Worm (Caenorhabditis elegans) whole organism, L1 larva: ENCODE results near the gene F44G4.1.

Experiments
- C16A3.4 ChIP-seq: fragments of 150-350 bp; optimal IDR thresholded peaks from 2 replicates; lab custom pipeline; 2014; ENCODE audit warnings: missing biosample characterization, missing genetic modification characterization
- aha-1 ChIP-seq: fragments of 150-350 bp; optimal IDR thresholded peaks from 2 replicates; lab custom pipeline; 2014; ENCODE audit warnings: missing biosample characterization, missing genetic modification characterization
- ama-1 ChIP-seq: fragments of 150-350 bp; optimal IDR thresholded peaks from 2 replicates; lab custom pipeline; 2014
- blmp-1 ChIP-seq: fragments of 150-350 bp; optimal IDR thresholded peaks from 2 replicates; lab custom pipeline; 2014; ENCODE audit warnings: missing biosample characterization, missing genetic modification characterization
- ceh-63 ChIP-seq: fragments of 200-800 bp; sonication (Bioruptor generic); optimal IDR thresholded peaks from 2 replicates; lab custom pipeline; 2018; ENCODE audit warnings: mild to moderate bottlenecking, missing genetic modification characterization, missing compliant biosample characterization
- ceh-88 ChIP-seq: fragments of 200-800 bp; sonication (Bioruptor generic); IDR thresholded peaks from 2 replicates; pipeline ENCODE4 v1.3.6; 2022; ENCODE audit warnings: missing genetic modification characterization, missing compliant biosample characterization
- dsc-1 ChIP-seq: sonication (generic microtip); optimal IDR thresholded peaks from 2 replicates; lab custom pipeline; 2016; ENCODE audit warnings: mild to moderate bottlenecking, missing genetic modification characterization, missing compliant biosample characterization
- egl-13 ChIP-seq: sonication (generic microtip); optimal IDR thresholded peaks from 2 replicates; lab custom pipeline; 2016; ENCODE audit warnings: missing genotype, missing genetic modification reagents, missing genetic modification characterization, missing compliant biosample characterization
- elt-2 ChIP-seq: sonication (generic microtip); optimal IDR thresholded peaks from 2 replicates; lab custom pipeline; 2016; ENCODE audit warnings: missing genetic modification characterization, mild to moderate bottlenecking, inconsistent platforms, missing compliant biosample characterization, missing genetic modification reagents
- elt-3 ChIP-seq, 6 experiments: fragments of 150-350 bp in 1 of 6; sonication (generic microtip); optimal IDR thresholded peaks; 2 replicates each; lab custom pipeline; 2017 to 2018; ENCODE audit warnings: missing biosample characterization in 6 of 6, missing genetic modification characterization in 6 of 6, inconsistent platforms in 1 of 6
- fkh-10 ChIP-seq: sonication (generic microtip); optimal IDR thresholded peaks from 2 replicates; lab custom pipeline; 2017; ENCODE audit warnings: missing biosample characterization, missing genetic modification reagents, missing genetic modification characterization
- fos-1 ChIP-seq: fragments of 150-350 bp; optimal IDR thresholded peaks from 2 replicates; lab custom pipeline; 2014; ENCODE audit warnings: missing biosample characterization, missing genetic modification characterization
- hlh-17 ChIP-seq: fragments of 200-800 bp; sonication (Bioruptor generic); optimal IDR thresholded peaks from 2 replicates; lab custom pipeline; 2018; ENCODE audit warnings: missing genetic modification characterization, mild to moderate bottlenecking, missing compliant biosample characterization, moderate library complexity, borderline replicate concordance
- hlh-4 ChIP-seq: sonication (generic microtip); optimal IDR thresholded peaks from 2 replicates; lab custom pipeline; 2016; ENCODE audit warnings: mild to moderate bottlenecking, missing genetic modification characterization, missing compliant biosample characterization
- jun-1 ChIP-seq: fragments of 150-350 bp; optimal IDR thresholded peaks from 2 replicates; lab custom pipeline; 2014; ENCODE audit warnings: missing biosample characterization, missing genetic modification reagents, missing genetic modification characterization
- lin-13 ChIP-seq: fragments of 150-350 bp; optimal IDR thresholded peaks from 2 replicates; lab custom pipeline; 2014; ENCODE audit warnings: missing biosample characterization, missing genetic modification reagents, missing genetic modification characterization
- lin-14 ChIP-seq: fragments of 200-800 bp; sonication (Bioruptor generic); optimal IDR thresholded peaks from 2 replicates; lab custom pipeline; 2018; ENCODE audit warnings: mild to moderate bottlenecking, missing genetic modification characterization, moderate library complexity, missing compliant biosample characterization
- lin-15B ChIP-seq: fragments of 150-350 bp; sonication (generic microtip); optimal IDR thresholded peaks from 3 replicates; lab custom pipeline; 2014; ENCODE audit warnings: missing biosample characterization, missing genetic modification characterization
- lin-35 ChIP-seq, 2 experiments: fragments of 150-350 bp; optimal IDR thresholded peaks; 2 replicates each; lab custom pipeline; 2014; ENCODE audit warnings: missing biosample characterization in 2 of 2, missing genetic modification characterization in 2 of 2, missing genetic modification reagents in 2 of 2
- mdl-1 ChIP-seq, 2 experiments: fragments of 150-350 bp; optimal IDR thresholded peaks; 2 replicates each; lab custom pipeline; 2014 to 2017; ENCODE audit warnings: missing biosample characterization in 2 of 2, missing genetic modification characterization in 2 of 2, inconsistent platforms in 1 of 2
- nhr-90 ChIP-seq: sonication (generic microtip); optimal IDR thresholded peaks from 2 replicates; lab custom pipeline; 2016; ENCODE audit warnings: mild to moderate bottlenecking, missing genetic modification characterization, missing compliant biosample characterization; ENCODE audit not compliant: poor library complexity
- pqm-1 ChIP-seq: sonication (generic microtip); optimal IDR thresholded peaks from 3 replicates; lab custom pipeline; 2017; ENCODE audit warnings: missing biosample characterization, missing genetic modification characterization
- rnt-1 ChIP-seq: sonication (generic microtip); optimal IDR thresholded peaks from 2 replicates; lab custom pipeline; 2016; ENCODE audit warnings: mild to moderate bottlenecking, missing genetic modification characterization, moderate library complexity, missing compliant biosample characterization
- skn-1 ChIP-seq: fragments of 150-350 bp; optimal IDR thresholded peaks from 2 replicates; lab custom pipeline; 2014; ENCODE audit warnings: missing biosample characterization, missing genetic modification characterization
- snu-23 ChIP-seq: sonication (generic microtip); optimal IDR thresholded peaks from 2 replicates; lab custom pipeline; 2016; ENCODE audit warnings: missing genetic modification characterization, missing compliant biosample characterization
- sptf-1 ChIP-seq: fragments of 150-350 bp; optimal IDR thresholded peaks from 2 replicates; lab custom pipeline; 2014; ENCODE audit warnings: missing biosample characterization, missing genetic modification characterization
- sup-37 ChIP-seq: fragments of 200-800 bp; sonication (Bioruptor generic); optimal IDR thresholded peaks from 2 replicates; lab custom pipeline; 2018; ENCODE audit warnings: mild to moderate bottlenecking, missing genetic modification characterization, missing compliant biosample characterization
- tbx-2 ChIP-seq: sonication (generic microtip); optimal IDR thresholded peaks from 2 replicates; lab custom pipeline; 2016; ENCODE audit warnings: missing genetic modification characterization, missing compliant biosample characterization
- tlp-1 ChIP-seq: fragments of 150-350 bp; optimal IDR thresholded peaks from 2 replicates; lab custom pipeline; 2014; ENCODE audit warnings: missing biosample characterization, missing genetic modification characterization
- unc-130 ChIP-seq: fragments of 150-350 bp; optimal IDR thresholded peaks from 2 replicates; lab custom pipeline; 2017; ENCODE audit warnings: missing biosample characterization, missing genetic modification characterization, inconsistent platforms
- unc-30 ChIP-seq: sonication (generic microtip); optimal IDR thresholded peaks from 2 replicates; lab custom pipeline; 2017; ENCODE audit warnings: missing biosample characterization, missing genetic modification characterization
- unc-86 ChIP-seq: sonication (generic microtip); optimal IDR thresholded peaks from 2 replicates; lab custom pipeline; 2016; ENCODE audit warnings: missing genetic modification characterization, missing compliant biosample characterization
- unc-98 ChIP-seq: fragments of 200-800 bp; sonication (Bioruptor generic); IDR thresholded peaks from 2 replicates; pipeline ENCODE4 v1.3.6; 2022; ENCODE audit warnings: missing genetic modification characterization, missing compliant biosample characterization
- zag-1 ChIP-seq: fragments of 150-350 bp; optimal IDR thresholded peaks from 2 replicates; lab custom pipeline; 2014; ENCODE audit warnings: missing biosample characterization, missing genetic modification characterization
- zip-4 ChIP-seq: fragments of 200-800 bp; sonication (Bioruptor generic); optimal IDR thresholded peaks from 2 replicates; lab custom pipeline; 2018; ENCODE audit warnings: mild to moderate bottlenecking, missing genetic modification characterization, moderate library complexity, missing compliant biosample characterization

Gene F44G4.1

DNA sequence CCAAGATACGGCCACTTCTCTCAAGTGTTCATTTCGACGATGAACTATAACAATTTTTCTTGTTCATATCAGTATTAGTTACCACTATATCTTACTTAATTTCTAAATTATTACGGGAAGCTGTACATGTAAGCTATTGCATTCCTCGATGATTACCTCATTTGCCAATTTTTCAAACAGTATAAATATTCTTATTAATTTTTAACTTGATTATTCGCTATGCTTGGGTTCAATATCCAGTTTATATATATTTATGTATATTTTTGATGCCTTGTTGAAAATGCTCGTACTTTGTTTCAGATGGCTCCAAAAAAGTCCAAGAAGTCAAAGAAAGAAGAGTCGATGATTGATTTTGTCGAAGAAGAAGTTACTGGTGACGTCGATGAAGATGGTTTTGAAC lies at the start of gene F44G4.1:
Gene F44G4.1, plus strand, starts transcription at position 301 of the 400 bp plus-strand sequence.
- TF ChIP-seq elt-2 (tag; lab: Kevin White, UChicago), result no peak
- no peak for TF ChIP-seq hlh-4 (tag; lab: Kevin White, UChicago)
- no peak for TF ChIP-seq unc-98
- no peak for TF ChIP-seq dsc-1 (tag; lab: Kevin White, UChicago)
- TF ChIP-seq zag-1 (tag; lab: Kevin White, UChicago), result no peak
- no peak for TF ChIP-seq tlp-1 (tag; lab: Kevin White, UChicago)
- TF ChIP-seq ceh-88, result no peak
- no peak for TF ChIP-seq lin-14 (GFP tag; lab: Kevin White, UChicago)
- TF ChIP-seq mdl-1 (tag; optimal IDR thresholded peaks at IDR 0.05; lab: Kevin White, UChicago), result no peak
- no peak for TF ChIP-seq blmp-1 (tag; lab: Kevin White, UChicago)
- TF ChIP-seq sptf-1 (tag; lab: Kevin White, UChicago), result no peak
- no peak for TF ChIP-seq fos-1 (tag; lab: Kevin White, UChicago)
- TF ChIP-seq skn-1 (tag; lab: Kevin White, UChicago), result no peak
- no peak for TF ChIP-seq C16A3.4 (tag; lab: Kevin White, UChicago)
- TF ChIP-seq jun-1 (tag; lab: Kevin White, UChicago), result no peak
- TF ChIP-seq unc-30 (tag; lab: Kevin White, UChicago), result no peak
- TF ChIP-seq snu-23 (GFP tag; lab: Kevin White, UChicago), result no peak
- no peak for TF ChIP-seq pqm-1 (tag; lab: Kevin White, UChicago)
- TF ChIP-seq rnt-1 (tag; lab: Kevin White, UChicago), result no peak
- no peak for TF ChIP-seq elt-3 (tag; optimal IDR thresholded peaks at IDR 0.05; lab: Kevin White, UChicago)

DNA sequence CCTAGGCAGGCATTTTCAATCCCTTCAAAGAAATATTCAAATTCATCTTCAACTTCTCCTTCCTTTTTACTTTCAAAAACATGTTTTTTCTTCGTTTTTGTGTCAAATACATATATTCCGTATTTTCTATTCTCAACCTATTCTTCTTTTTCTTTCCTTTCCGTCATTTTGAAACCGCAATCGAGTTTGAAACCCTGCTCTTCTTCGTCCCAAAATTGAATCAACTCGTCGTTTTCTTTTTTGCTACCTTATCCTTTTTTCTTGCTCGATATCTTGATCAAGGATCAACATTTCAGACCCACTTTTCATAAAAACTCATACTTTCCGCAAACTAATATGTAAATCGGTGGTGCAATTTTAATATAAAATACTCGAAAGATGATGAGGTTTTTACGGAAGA lies 49.3 kb upstream of the F44G4.1 start:
- TF ChIP-seq aha-1 (tag; lab: Kevin White, UChicago), result no peak
- TF ChIP-seq hlh-17 (GFP tag; lab: Kevin White, UChicago), result no peak
- peak; percentile 42 for TF ChIP-seq lin-14 (GFP tag; lab: Kevin White, UChicago)
- peak; percentile 61 for TF ChIP-seq fkh-10 (GFP tag; lab: Kevin White, UChicago)
- no peak for TF ChIP-seq sup-37 (GFP tag; lab: Kevin White, UChicago)
- TF ChIP-seq unc-30 (tag; lab: Kevin White, UChicago), result no peak
- TF ChIP-seq ceh-63, result no peak
- no peak for TF ChIP-seq rnt-1 (tag; lab: Kevin White, UChicago)
- TF ChIP-seq blmp-1 (tag; lab: Kevin White, UChicago), result no peak

DNA sequence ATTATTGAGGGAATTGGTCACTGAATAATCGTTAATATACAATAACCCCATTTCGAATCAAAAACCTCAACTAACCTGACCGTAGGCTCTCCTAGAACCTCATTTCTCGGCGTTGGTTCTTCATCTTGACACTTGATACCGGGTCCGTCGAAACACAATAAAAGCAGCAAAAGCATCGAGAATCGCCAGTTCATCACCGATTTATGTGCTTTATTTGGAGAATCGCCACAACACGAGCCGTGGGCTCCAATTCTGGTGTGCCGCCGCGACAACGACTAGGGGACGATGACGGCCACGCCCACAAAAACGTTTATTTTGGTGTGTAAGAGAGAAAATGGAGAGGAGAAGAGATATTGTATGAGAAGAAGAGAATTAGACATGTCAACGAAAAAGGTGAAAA lies 47.0 kb upstream of the F44G4.1 start, which contains the start of gene cutl-15:
Gene cutl-15, minus strand, starts transcription at position 298 of the 400 bp plus-strand sequence.
- TF ChIP-seq lin-15B (tag; lab: Kevin White, UChicago), result no peak
- TF ChIP-seq egl-13 (tag; lab: Kevin White, UChicago), result no peak
- TF ChIP-seq tlp-1 (tag; lab: Kevin White, UChicago), result no peak
- TF ChIP-seq unc-130 (tag; lab: Kevin White, UChicago), result no peak
- TF ChIP-seq nhr-90 (tag; lab: Kevin White, UChicago), result no peak
- no peak for TF ChIP-seq zip-4 (GFP tag; lab: Kevin White, UChicago)
- no peak for TF ChIP-seq tbx-2 (tag; lab: Kevin White, UChicago)
- TF ChIP-seq lin-35 (GFP tag; optimal IDR thresholded peaks at IDR 0.05; lab: Kevin White, UChicago), result no peak
- no peak for TF ChIP-seq ama-1

DNA sequence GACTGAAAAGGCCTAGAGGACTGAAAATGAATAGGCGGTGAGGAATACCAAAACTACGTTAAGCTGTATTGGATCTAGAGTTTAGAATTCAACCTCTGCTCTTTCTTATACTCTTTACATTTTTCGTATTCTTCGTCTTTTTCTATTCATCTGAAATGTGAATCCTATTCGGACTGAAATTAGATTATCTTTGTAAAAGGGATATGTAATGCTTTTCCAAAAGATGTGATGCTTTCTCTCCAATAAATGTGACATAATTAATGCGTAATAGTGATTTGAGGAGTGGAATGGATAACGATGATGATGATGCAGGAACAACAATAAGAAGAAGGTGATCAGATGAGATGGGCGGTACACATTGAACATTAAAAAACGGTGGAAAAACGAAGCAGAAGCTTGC lies 45.8 kb upstream of the F44G4.1 start:
- TF ChIP-seq lin-14 (GFP tag; lab: Kevin White, UChicago), result peak; percentile 30
- TF ChIP-seq fkh-10 (GFP tag; lab: Kevin White, UChicago), result peak; percentile 34
- peak; percentile 54 for TF ChIP-seq dsc-1 (tag; lab: Kevin White, UChicago)
- TF ChIP-seq lin-13 (GFP tag; lab: Kevin White, UChicago), result no peak

DNA sequence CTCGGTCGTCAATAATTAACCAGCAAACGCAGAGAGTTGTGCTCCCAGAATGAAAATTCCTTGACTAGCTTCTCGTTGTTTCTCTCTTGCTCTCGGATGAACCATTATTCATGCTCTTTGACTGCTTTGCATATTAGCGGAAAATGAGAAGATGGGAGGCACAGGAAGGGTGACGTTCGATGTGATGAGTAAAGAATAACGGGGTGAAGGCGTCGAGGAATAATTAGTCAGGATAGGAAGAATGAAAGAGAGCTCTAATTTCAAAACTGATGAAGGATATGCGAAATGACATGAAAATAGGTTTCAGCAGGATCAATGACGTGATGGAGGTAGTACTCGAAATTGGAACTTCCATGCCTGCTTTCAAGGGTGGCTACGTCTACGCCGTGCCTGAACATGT lies 43.2 kb upstream of the F44G4.1 start:
- TF ChIP-seq unc-86 (tag; lab: Kevin White, UChicago), result peak; percentile 65
- no peak for TF ChIP-seq skn-1 (tag; lab: Kevin White, UChicago)
- peak; percentile 29 for TF ChIP-seq lin-14 (GFP tag; lab: Kevin White, UChicago)
